Worm (Caenorhabditis elegans): ENCODE measurements around the gene pde-4.

pde-4 gene

ce11 chrII:7616141-7616540 lies 34.9 kb downstream of the pde-4 start, which contains the start of gene cdc-42:
cdc-42 (plus strand) TSS chrII:7616452.
- TF ChIP-seq cebp-1 (GFP tag; IDR thresholded peaks at IDR 0.05) (peak; percentile 72), cebp-1 (tag; optimal IDR thresholded peaks at IDR 0.05) (peak; percentile 94), attf-3 (GFP tag; conservative IDR thresholded peaks at IDR 0.05) (no peak)

DNA sequence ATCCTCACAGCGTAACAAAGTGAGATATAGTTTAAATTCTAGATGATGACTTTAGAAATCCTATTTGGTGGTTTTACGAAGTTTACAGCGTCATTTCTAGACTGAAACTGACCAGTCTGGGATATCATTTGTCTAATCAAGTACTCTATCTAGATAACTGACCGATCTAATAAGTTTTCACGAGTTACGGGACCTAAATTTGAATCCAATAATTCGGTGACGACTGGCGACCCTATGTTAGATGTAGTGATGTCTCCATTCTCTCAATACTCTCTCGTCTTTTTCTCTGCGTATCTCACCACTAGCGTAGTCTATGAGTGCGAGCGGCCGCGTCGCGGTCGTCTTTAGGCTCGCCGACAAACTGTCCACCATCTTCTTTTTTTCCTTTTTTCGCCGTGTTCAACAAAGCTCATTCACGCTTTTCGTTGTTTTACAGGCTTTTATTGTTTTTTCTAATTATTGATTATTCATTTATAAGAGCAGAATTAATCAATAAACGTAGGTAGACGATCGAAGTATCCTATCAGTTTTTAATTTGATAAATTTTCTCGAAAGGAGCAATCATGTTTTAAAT lies 35.6 kb downstream of the pde-4 start:
- TF ChIP-seq B0261.1 (tag; optimal IDR thresholded peaks at IDR 0.05) (no peak), hrde-1 (tag; optimal IDR thresholded peaks at IDR 0.05; ENCODE audit: borderline replicate concordance) (no peak), cebp-1 (GFP tag; IDR thresholded peaks at IDR 0.05) (no peak), cebp-1 (tag; optimal IDR thresholded peaks at IDR 0.05) (peak; percentile 2), madf-3 (GFP tag; IDR thresholded peaks at IDR 0.05) (peak; percentile 92), pbrm-1 (GFP tag; IDR thresholded peaks at IDR 0.05) (0 out of 2 replicates have a peak, but pooled peaks have one; percentile 23), mel-28 (tag; optimal IDR thresholded peaks at IDR 0.05; ENCODE audit: borderline replicate concordance) (no peak), hmg-1.2 (GFP tag; IDR thresholded peaks at IDR 0.05) (peak; percentile 94), lin-35 (GFP tag; optimal IDR thresholded peaks at IDR 0.05) (peak in 1 of 3 experiments; percentile 14), dox-1 (GFP tag; IDR thresholded peaks at IDR 0.05) (peak; percentile 47), xnd-1 (tag; optimal IDR thresholded peaks at IDR 0.05) (no peak), madf-6 (GFP tag; IDR thresholded peaks at IDR 0.05) (peak; percentile 33; the same call in 1 of the 2 replicates), tbp1 (GFP tag; optimal IDR thresholded peaks at IDR 0.05) (peak; percentile 16)

ce11 chrII:7614334-7614733 lies 36.7 kb downstream of the pde-4 start:
- TF ChIP-seq efl-1 (GFP tag; optimal IDR thresholded peaks at IDR 0.05) (peak; percentile 13), egl-44 (GFP tag; IDR thresholded peaks at IDR 0.05) (no peak)

- no peak for TF ChIP-seq Y53F4B.3 (GFP tag; IDR thresholded peaks at IDR 0.05)
- TF ChIP-seq lin-26 (GFP tag; IDR thresholded peaks at IDR 0.05) = no peak
- TF ChIP-seq F55B11.4 (tag; optimal IDR thresholded peaks at IDR 0.05; ENCODE audit: borderline replicate concordance, insufficient read depth) = no peak
- TF ChIP-seq repo-1 (tag; optimal IDR thresholded peaks at IDR 0.05) = no peak
- no peak for TF ChIP-seq bed-1 (GFP tag; IDR thresholded peaks at IDR 0.05)
- no peak for TF ChIP-seq ZK185.1 (tag; optimal IDR thresholded peaks at IDR 0.05; ENCODE audit: poor library complexity, severe bottlenecking)
- no peak for TF ChIP-seq pbrm-1 (GFP tag; IDR thresholded peaks at IDR 0.05)
- TF ChIP-seq hmg-20 (GFP tag; IDR thresholded peaks at IDR 0.05) = no peak
- no peak for TF ChIP-seq nhr-90 (tag; optimal IDR thresholded peaks at IDR 0.05)
- TF ChIP-seq lin-54 (GFP tag; optimal IDR thresholded peaks at IDR 0.05) = no peak
- no peak for TF ChIP-seq pha-4 (tag; optimal IDR thresholded peaks at IDR 0.05)
- no peak for TF ChIP-seq nhr-120 (GFP tag; IDR thresholded peaks at IDR 0.05)
- no peak for TF ChIP-seq aptf-3 (GFP tag; IDR thresholded peaks at IDR 0.05)
- no peak for TF ChIP-seq lsy-27 (tag; optimal IDR thresholded peaks at IDR 0.05; ENCODE audit: borderline replicate concordance, insufficient read depth)
- TF ChIP-seq F57C9.4 (tag; optimal IDR thresholded peaks at IDR 0.05) = no peak
Measured at ce11 chrII:7613241-7613782, 37.7 kb downstream of the pde-4 start, which contains the start of the genes oig-4 and R07G3.7. oig-4 (plus strand) TSS chrII:7613541. R07G3.7 (minus strand) TSS chrII:7613732.

DNA sequence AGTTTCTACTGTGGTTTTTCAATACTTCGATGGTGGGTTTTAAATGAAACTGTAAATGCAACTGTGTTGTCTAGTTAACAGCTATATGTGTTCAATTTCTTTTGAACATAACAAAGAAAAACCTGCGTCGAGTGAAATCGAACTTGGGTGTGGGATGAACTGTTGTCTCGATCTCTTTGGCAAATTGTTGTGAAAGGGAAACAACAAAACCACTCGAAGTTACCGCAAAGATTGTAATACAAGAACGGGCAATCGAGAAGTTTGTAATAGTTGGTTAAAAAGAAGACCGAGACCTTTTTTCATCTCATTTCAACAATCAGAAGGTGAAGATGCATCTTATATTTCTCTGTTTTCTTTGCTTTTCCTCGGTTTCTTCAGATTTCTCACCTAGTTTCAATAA lies 43.1 kb downstream of the pde-4 start, which contains the start of gene lips-17:
TSS of gene lips-17 (plus strand) at position 301 of the 400 bp plus-strand sequence.
- TF ChIP-seq hsf-1 (GFP tag; IDR thresholded peaks at IDR 0.05) (no peak), sea-2 (GFP tag; IDR thresholded peaks at IDR 0.05) (no peak)

All from whole organism, young adult.